Fruit fly (Drosophila melanogaster): ENCODE results near the gene CG17129.
A peak's percentile ranks its signal among the peaks of the same experiment; 100 is the strongest.

Gene CG17129

dm6 chr3L:684749-685440 is 4.8 kb upstream of the CG17129 start (continued):
- peak in 1 of 2 experiments; percentile 33 for TF ChIP-seq tll (GFP tag; optimal IDR thresholded peaks at IDR 0.05)
- peak; percentile 31 for TF ChIP-seq CG2120 (GFP tag; optimal IDR thresholded peaks at IDR 0.05)
- TF ChIP-seq CrebB (tag; optimal IDR thresholded peaks at IDR 0.05), result no peak
- no peak for TF ChIP-seq CG34224 (GFP tag; IDR thresholded peaks at IDR 0.05; ENCODE audit: partially characterized antibody)
- no peak for TF ChIP-seq CG7963 (GFP tag; IDR thresholded peaks at IDR 0.05; ENCODE audit: partially characterized antibody)
- no peak for TF ChIP-seq CG9215 (GFP tag; IDR thresholded peaks at IDR 0.05)
- TF ChIP-seq CG33557 (GFP tag; optimal IDR thresholded peaks at IDR 0.05), result no peak
- TF ChIP-seq CG17328 (GFP tag; IDR thresholded peaks at IDR 0.05), result peak; percentile 13; the same call in 1 of the 2 replicates
- TF ChIP-seq CG6854 (GFP tag; optimal IDR thresholded peaks at IDR 0.05), result no peak
- no peak for TF ChIP-seq Elba2 (GFP tag; optimal IDR thresholded peaks at IDR 0.05)
- no peak for TF ChIP-seq dan (GFP tag; IDR thresholded peaks at IDR 0.05)
- no peak for TF ChIP-seq PHDP (tag; optimal IDR thresholded peaks at IDR 0.05)
- TF ChIP-seq emc (GFP tag; optimal IDR thresholded peaks at IDR 0.05), result no peak
- TF ChIP-seq Dad (GFP tag; optimal IDR thresholded peaks at IDR 0.05), result no peak
- no peak for TF ChIP-seq gsb (GFP tag; IDR thresholded peaks at IDR 0.05)
- TF ChIP-seq klu (GFP tag; IDR thresholded peaks at IDR 0.05), result no peak
- TF ChIP-seq zf30C (GFP tag; optimal IDR thresholded peaks at IDR 0.05), result no peak
- no peak for TF ChIP-seq CG6175 (GFP tag; IDR thresholded peaks at IDR 0.05)
- no peak for TF ChIP-seq ac (GFP tag; optimal IDR thresholded peaks at IDR 0.05)
- no peak for TF ChIP-seq gt (GFP tag; IDR thresholded peaks at IDR 0.05)
- TF ChIP-seq Trl (optimal IDR thresholded peaks at IDR 0.05), result no peak
- no peak for TF ChIP-seq Trl (GFP tag; optimal IDR thresholded peaks at IDR 0.05)
- TF ChIP-seq tap (tag; optimal IDR thresholded peaks at IDR 0.05), result no peak
- no peak for TF ChIP-seq D (optimal IDR thresholded peaks at IDR 0.05)
- no peak for TF ChIP-seq D (GFP tag; optimal IDR thresholded peaks at IDR 0.05)
- TF ChIP-seq sim (GFP tag; IDR thresholded peaks at IDR 0.05), result no peak
- TF ChIP-seq toy (GFP tag; IDR thresholded peaks at IDR 0.05), result no peak
- TF ChIP-seq CG10565 (GFP tag; optimal IDR thresholded peaks at IDR 0.05), result no peak
- TF ChIP-seq salm (tag; optimal IDR thresholded peaks at IDR 0.05), result no peak
- no peak for TF ChIP-seq CG12744 (GFP tag; optimal IDR thresholded peaks at IDR 0.05)
- TF ChIP-seq da (GFP tag; optimal IDR thresholded peaks at IDR 0.05), result no peak
- no peak for TF ChIP-seq HmgZ (tag; optimal IDR thresholded peaks at IDR 0.05)
- no peak for TF ChIP-seq pb (GFP tag; optimal IDR thresholded peaks at IDR 0.05)
- no peak for TF ChIP-seq CG3726 (GFP tag; IDR thresholded peaks at IDR 0.05)
- no peak for TF ChIP-seq CG14710 (tag; optimal IDR thresholded peaks at IDR 0.05)
- no peak for TF ChIP-seq CG17912 (GFP tag; optimal IDR thresholded peaks at IDR 0.05)
- TF ChIP-seq CG16813 (GFP tag; IDR thresholded peaks at IDR 0.05; ENCODE audit: partially characterized antibody), result no peak
- peak; percentile 42 for TF ChIP-seq CG13894 (tag; optimal IDR thresholded peaks at IDR 0.05)
- peak; percentile 32; the same call in 1 of the 3 replicates for TF ChIP-seq Aef1 (GFP tag; IDR thresholded peaks at IDR 0.05)
- TF ChIP-seq sens (GFP tag), result peak; percentile 50
- TF ChIP-seq yki (optimal IDR thresholded peaks at IDR 0.05), result no peak
- TF ChIP-seq E2f1 (GFP tag; IDR thresholded peaks at IDR 0.05), result no peak
- TF ChIP-seq CG10959 (GFP tag; IDR thresholded peaks at IDR 0.05), result no peak
- no peak for TF ChIP-seq CG3281 (GFP tag; optimal IDR thresholded peaks at IDR 0.05)
- no peak for TF ChIP-seq CG6654 (GFP tag; optimal IDR thresholded peaks at IDR 0.05)
- TF ChIP-seq CG4854 (GFP tag; optimal IDR thresholded peaks at IDR 0.05), result no peak
- no peak for TF ChIP-seq Nf-YC (tag; optimal IDR thresholded peaks at IDR 0.05)
- TF ChIP-seq pfk (GFP tag; optimal IDR thresholded peaks at IDR 0.05), result no peak
- no peak for TF ChIP-seq CG4424 (GFP tag; optimal IDR thresholded peaks at IDR 0.05)
- no peak for TF ChIP-seq CG10979 (tag; optimal IDR thresholded peaks at IDR 0.05)
- TF ChIP-seq Kr (GFP tag; optimal IDR thresholded peaks at IDR 0.05), result peak; percentile 43
- peak; percentile 20 for TF ChIP-seq CG11504 (tag; optimal IDR thresholded peaks at IDR 0.05)
